Fruit fly (Drosophila melanogaster): ENCODE data around the gene grn.

grn gene

dm6 chr3R:8224726-8225460 lies 43.6 kb upstream of the grn start (continued):
- TF ChIP-seq CHES-1-like (GFP tag; optimal IDR thresholded peaks at IDR 0.05), result no peak
- no peak for TF ChIP-seq CG2199 (GFP tag; IDR thresholded peaks at IDR 0.05)
- TF ChIP-seq schlank (tag; optimal IDR thresholded peaks at IDR 0.05), result no peak
- TF ChIP-seq Med (GFP tag), result peak; percentile 29
- no peak for TF ChIP-seq Dip2 (GFP tag; IDR thresholded peaks at IDR 0.05)
- no peak for TF ChIP-seq CG8478 (optimal IDR thresholded peaks at IDR 0.05)
- no peak for TF ChIP-seq cg (GFP tag; optimal IDR thresholded peaks at IDR 0.05)
- TF ChIP-seq sens-2 (GFP tag; IDR thresholded peaks at IDR 0.05), result no peak
- no peak for TF ChIP-seq Gug (GFP tag; IDR thresholded peaks at IDR 0.05)
- peak; percentile 41 for TF ChIP-seq dmrt99B (tag; optimal IDR thresholded peaks at IDR 0.05)
- TF ChIP-seq CG4424 (GFP tag; optimal IDR thresholded peaks at IDR 0.05), result no peak
- TF ChIP-seq CG9727 (GFP tag; optimal IDR thresholded peaks at IDR 0.05), result peak; percentile 11
- no peak for TF ChIP-seq CG31224 (GFP tag; IDR thresholded peaks at IDR 0.05)
- no peak for TF ChIP-seq gfzf (GFP tag; optimal IDR thresholded peaks at IDR 0.05)
- no peak for TF ChIP-seq CG7372 (GFP tag; IDR thresholded peaks at IDR 0.05)
- peak; percentile 15 for TF ChIP-seq Spps (tag; optimal IDR thresholded peaks at IDR 0.05)
- TF ChIP-seq HmgZ (tag; optimal IDR thresholded peaks at IDR 0.05), result no peak
- TF ChIP-seq Asciz (GFP tag; optimal IDR thresholded peaks at IDR 0.05), result peak; percentile 15
- TF ChIP-seq Hr78 (GFP tag; optimal IDR thresholded peaks at IDR 0.05), result no peak
- TF ChIP-seq Opbp (GFP tag; IDR thresholded peaks at IDR 0.05; ENCODE audit: partially characterized antibody), result no peak
- no peak for TF ChIP-seq D19A (tag; optimal IDR thresholded peaks at IDR 0.05)
- TF ChIP-seq CG7556 (GFP tag; optimal IDR thresholded peaks at IDR 0.05), result no peak
- no peak for TF ChIP-seq jigr1 (GFP tag; IDR thresholded peaks at IDR 0.05)
- no peak for TF ChIP-seq btn (GFP tag; optimal IDR thresholded peaks at IDR 0.05)
- TF ChIP-seq CG10267 (tag; optimal IDR thresholded peaks at IDR 0.05), result peak; percentile 15
- TF ChIP-seq CG11504 (tag; optimal IDR thresholded peaks at IDR 0.05), result peak; percentile 41
- no peak for TF ChIP-seq kah (GFP tag; optimal IDR thresholded peaks at IDR 0.05)
- TF ChIP-seq Xrp1 (GFP tag; IDR thresholded peaks at IDR 0.05), result peak; percentile 61
- no peak for TF ChIP-seq cwo (GFP tag; optimal IDR thresholded peaks at IDR 0.05)
- TF ChIP-seq ttk (GFP tag; IDR thresholded peaks at IDR 0.05), result 0 out of 2 replicates have a peak, but pooled peaks have one; percentile 37
- TF ChIP-seq CG4404 (GFP tag; IDR thresholded peaks at IDR 0.05), result no peak
- TF ChIP-seq lola (GFP tag; optimal IDR thresholded peaks at IDR 0.05), result peak in 1 of 3 experiments; percentile 36
- no peak for TF ChIP-seq Drgx (GFP tag; IDR thresholded peaks at IDR 0.05)
- no peak for TF ChIP-seq al (GFP tag; IDR thresholded peaks at IDR 0.05)
- no peak for TF ChIP-seq D (optimal IDR thresholded peaks at IDR 0.05)
- TF ChIP-seq D (GFP tag; optimal IDR thresholded peaks at IDR 0.05), result no peak
- no peak for TF ChIP-seq CG17328 (GFP tag; IDR thresholded peaks at IDR 0.05)
- peak; percentile 27 for TF ChIP-seq unpg (GFP tag; optimal IDR thresholded peaks at IDR 0.05)
- no peak for TF ChIP-seq Doc3 (GFP tag; IDR thresholded peaks at IDR 0.05; ENCODE audit: partially characterized antibody)
- no peak for TF ChIP-seq nau (GFP tag; optimal IDR thresholded peaks at IDR 0.05)
- peak; percentile 31 for TF ChIP-seq Blimp-1 (GFP tag; optimal IDR thresholded peaks at IDR 0.05)
- TF ChIP-seq CG14667 (GFP tag; IDR thresholded peaks at IDR 0.05), result no peak
- TF ChIP-seq CG12071 (GFP tag; optimal IDR thresholded peaks at IDR 0.05), result no peak
- TF ChIP-seq CG17385 (GFP tag; optimal IDR thresholded peaks at IDR 0.05), result no peak
- peak; percentile 6 for TF ChIP-seq CG8388 (GFP tag; optimal IDR thresholded peaks at IDR 0.05)
- no peak for TF ChIP-seq CG33213 (GFP tag; optimal IDR thresholded peaks at IDR 0.05)
- TF ChIP-seq CG6791 (GFP tag; IDR thresholded peaks at IDR 0.05; ENCODE audit: partially characterized antibody), result no peak
- TF ChIP-seq tin (GFP tag; optimal IDR thresholded peaks at IDR 0.05), result no peak
- no peak for TF ChIP-seq run (tag; optimal IDR thresholded peaks at IDR 0.05)
- TF ChIP-seq Dek (tag; optimal IDR thresholded peaks at IDR 0.05), result no peak

All from whole organism, embryonic.